Fruit fly (Drosophila melanogaster) whole organism, adult: ENCODE data around the gene CG10969.

Experiments used
- CG11617 ChIP-seq: fragments of 200-800 bp; sonication (Bioruptor generic); optimal IDR thresholded peaks from 2 replicates; lab custom pipeline; 2017; ENCODE audit warnings: mild to moderate bottlenecking, missing biosample characterization, missing genetic modification reagents, missing genetic modification characterization
- CG12768 ChIP-seq: fragments of 200-800 bp; sonication (Bioruptor generic); optimal IDR thresholded peaks from 2 replicates; lab custom pipeline; 2017; ENCODE audit warnings: missing biosample characterization, missing genetic modification characterization, mild to moderate bottlenecking, moderate library complexity, missing genetic modification reagents
- CG1620 ChIP-seq: fragments of 200-800 bp; sonication (Bioruptor generic); optimal IDR thresholded peaks from 2 replicates; lab custom pipeline; 2016; ENCODE audit warnings: missing biosample characterization, missing genetic modification characterization
- CG5204 ChIP-seq: fragments of 200-800 bp; sonication (Bioruptor generic); optimal IDR thresholded peaks from 2 replicates; lab custom pipeline; 2016; ENCODE audit warnings: missing biosample characterization, missing genetic modification characterization
- CG7101 ChIP-seq: fragments of 200-800 bp; sonication (Bioruptor generic); optimal IDR thresholded peaks from 2 replicates; lab custom pipeline; 2018; ENCODE audit warnings: missing biosample characterization, mild to moderate bottlenecking, missing genetic modification characterization, moderate library complexity
- Crg-1 ChIP-seq: fragments of 200-800 bp; sonication (Bioruptor generic); optimal IDR thresholded peaks from 2 replicates; lab custom pipeline; 2016; ENCODE audit warnings: missing biosample characterization, missing genetic modification characterization
- Hr96 ChIP-seq: fragments of 200-800 bp; sonication (Bioruptor generic); optimal IDR thresholded peaks from 2 replicates; lab custom pipeline; 2016; ENCODE audit warnings: missing biosample characterization, missing genetic modification characterization
- pad ChIP-seq: fragments of 200-800 bp; sonication (Bioruptor generic); optimal IDR thresholded peaks from 3 replicates; lab custom pipeline; 2017; ENCODE audit warnings: missing biosample characterization, missing genetic modification characterization, mild to moderate bottlenecking, moderate library complexity, missing genetic modification reagents
- tj ChIP-seq: fragments of 200-800 bp; sonication (Bioruptor generic); optimal IDR thresholded peaks from 3 replicates; lab custom pipeline; 2017; ENCODE audit warnings: missing biosample characterization, mild to moderate bottlenecking, missing genetic modification characterization, moderate library complexity

DNA sequence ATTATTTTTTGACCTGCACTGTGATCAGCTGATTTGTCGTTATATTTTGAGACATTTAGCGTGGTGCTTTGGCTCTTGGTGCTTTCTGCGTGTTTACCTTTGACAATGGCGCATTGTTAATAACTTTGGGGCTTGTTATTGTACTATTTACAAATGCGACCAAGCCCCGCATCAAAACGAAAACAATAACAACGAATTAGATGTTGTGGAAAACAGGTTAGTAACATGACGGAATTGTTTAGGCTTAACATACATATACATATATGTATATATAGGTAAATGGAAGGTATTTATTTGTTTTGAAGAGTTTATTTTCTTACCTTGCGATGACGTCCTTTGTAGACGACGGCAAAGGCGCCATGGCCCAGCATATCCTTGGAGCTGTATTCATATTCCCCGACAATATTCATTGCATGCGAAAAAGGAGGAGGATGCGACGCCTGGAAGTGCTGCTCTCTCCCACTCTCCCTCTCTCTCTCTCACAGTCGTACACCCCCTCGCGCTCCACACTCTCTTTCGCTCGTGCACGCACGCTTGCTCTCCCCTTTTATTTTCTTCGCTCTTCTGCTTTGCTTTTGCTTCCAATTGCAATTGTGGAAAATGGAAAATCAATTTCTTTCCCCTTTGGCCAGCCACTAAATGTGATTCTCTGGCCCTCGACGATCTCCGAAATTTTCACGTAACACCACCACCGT lies 23.3 kb upstream of the CG10969 start:
- no peak for TF ChIP-seq Crg-1
- TF ChIP-seq CG7101 (tag; lab: Kevin White, UChicago), result no peak
- TF ChIP-seq tj (GFP tag; lab: Kevin White, UChicago), result no peak
- TF ChIP-seq CG5204 (GFP tag; lab: Kevin White, UChicago), result no peak
- no peak for TF ChIP-seq CG1620 (GFP tag; lab: Kevin White, UChicago)
- no peak for TF ChIP-seq CG11617
- TF ChIP-seq pad (GFP tag; lab: Kevin White, UChicago), result no peak
- TF ChIP-seq CG12768 (GFP tag; lab: Kevin White, UChicago), result no peak
- TF ChIP-seq Hr96 (GFP tag; lab: Kevin White, UChicago), result no peak
